Fruit fly (Drosophila melanogaster): Measurements from ENCODE around the gene CG42728.

The CG42728 gene

DNA sequence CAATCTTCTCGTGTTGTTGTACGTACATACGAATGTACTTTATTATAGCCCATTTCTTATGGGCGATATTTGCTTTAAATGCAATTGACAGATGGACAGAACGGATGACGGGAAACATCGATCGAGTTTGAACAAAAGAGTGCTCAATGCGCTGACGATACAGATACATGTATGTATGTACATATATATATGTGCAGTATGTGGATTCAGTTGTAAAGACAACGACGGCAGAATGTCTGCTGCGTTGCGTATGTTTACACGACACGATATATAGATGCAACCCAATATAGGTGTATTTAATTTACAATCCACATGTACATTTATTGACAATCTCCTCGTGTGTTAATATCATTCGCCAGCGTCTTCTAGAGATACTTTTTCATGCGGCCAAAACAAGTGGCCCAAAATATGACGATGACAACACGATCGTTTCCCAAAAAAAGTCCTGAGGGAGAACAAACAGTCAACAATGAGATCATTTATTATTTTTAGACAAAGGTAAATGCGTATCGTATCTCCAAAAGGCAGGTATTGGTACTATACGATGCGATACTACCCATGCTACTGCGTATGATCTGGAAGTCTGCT is 2.7 kb upstream of the CG42728 start:
- no peak for TF ChIP-seq CG17801 (GFP tag; optimal IDR thresholded peaks at IDR 0.05; ENCODE audit: partially characterized antibody)

DNA sequence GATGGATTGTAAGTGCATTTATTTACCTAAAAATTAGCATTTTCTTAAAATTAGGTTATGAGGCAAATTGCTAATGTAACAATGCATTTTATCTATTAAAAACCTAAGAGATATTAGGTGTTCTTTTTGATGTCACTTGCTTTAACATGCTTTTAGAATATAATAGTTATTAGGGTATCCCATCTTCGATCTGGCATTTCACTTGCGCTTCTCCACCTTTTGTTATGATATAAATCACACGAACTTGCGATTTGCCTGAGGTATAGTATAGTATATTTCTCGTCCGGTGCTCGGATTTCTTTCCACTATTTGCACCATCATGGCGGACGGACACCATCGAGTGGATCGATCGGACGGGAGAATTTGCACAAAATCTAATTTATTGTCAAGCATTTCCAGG is 2.1 kb upstream of the CG42728 start:
- no peak for TF ChIP-seq CG17801 (GFP tag; optimal IDR thresholded peaks at IDR 0.05; ENCODE audit: partially characterized antibody)

DNA sequence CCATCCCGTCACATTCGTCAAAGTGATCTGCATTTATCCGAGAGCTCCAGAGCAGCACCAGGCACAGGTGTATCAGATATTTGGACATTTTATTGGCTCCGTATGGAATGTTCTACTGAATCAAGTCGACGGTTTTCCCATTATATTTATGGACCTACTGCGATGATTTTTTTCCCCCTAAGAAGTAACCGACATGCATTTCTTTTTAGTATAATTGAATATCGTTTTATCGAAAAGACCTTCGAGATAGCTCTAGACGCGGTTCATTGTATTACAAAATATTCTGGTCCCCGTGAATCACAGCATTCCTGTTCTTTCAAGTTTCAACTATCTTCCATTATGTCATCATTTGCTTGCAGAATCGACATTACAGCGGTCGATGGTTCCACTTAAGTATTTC is 1.1 kb upstream of the CG42728 start, which contains the start of gene obst-H:
obst-H (minus strand) TSS at position 101 of the 400 bp plus-strand sequence.
- TF ChIP-seq CG17801 (GFP tag; optimal IDR thresholded peaks at IDR 0.05; ENCODE audit: partially characterized antibody): no peak

DNA sequence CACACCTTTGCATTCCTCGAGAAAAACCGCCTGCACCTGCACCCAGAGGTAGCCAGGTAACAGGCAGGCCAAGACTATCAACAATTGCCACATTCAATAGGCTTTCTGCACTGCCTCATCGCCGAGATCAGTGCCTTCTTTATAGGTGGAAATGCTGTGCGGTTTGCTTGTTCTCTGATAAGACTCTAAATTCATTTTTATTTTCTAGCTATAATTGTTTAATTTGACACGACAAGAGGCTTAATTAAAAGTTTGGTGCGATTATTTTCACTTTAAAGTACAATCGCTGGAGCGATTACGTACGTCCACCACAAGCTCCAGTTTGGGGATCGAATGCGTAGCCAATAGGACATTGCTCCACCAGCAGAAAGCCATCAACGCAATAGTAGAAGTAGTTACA is 580 bp downstream of the CG42728 start, which contains the start of gene CG42729:
CG42729 (minus strand) TSS at position 101 of the 400 bp plus-strand sequence.
- TF ChIP-seq CG17801 (GFP tag; optimal IDR thresholded peaks at IDR 0.05; ENCODE audit: partially characterized antibody): no peak

- no peak for TF ChIP-seq CG17801 (GFP tag; optimal IDR thresholded peaks at IDR 0.05; ENCODE audit: partially characterized antibody)
These were observed 1.3 kb downstream of the CG42728 start, which contains the start of gene CG33985 for dm6 chr3L:15526712-15527111. Gene CG33985 (minus strand): TSS chr3L:15526812.

dm6 chr3L:15525153-15525552 is 2.8 kb downstream of the CG42728 start, which contains the start of gene CG33986:
Gene CG33986 (minus strand): TSS chr3L:15525253.
- no peak for TF ChIP-seq CG17801 (GFP tag; optimal IDR thresholded peaks at IDR 0.05; ENCODE audit: partially characterized antibody)

- peak; percentile 16 for TF ChIP-seq CG17801 (GFP tag; optimal IDR thresholded peaks at IDR 0.05; ENCODE audit: partially characterized antibody)
These were observed 4.1 kb downstream of the CG42728 start, which contains the start of gene CG7945 for dm6 chr3L:15523806-15524346. Gene CG7945 (minus strand): TSS chr3L:15524137.

DNA sequence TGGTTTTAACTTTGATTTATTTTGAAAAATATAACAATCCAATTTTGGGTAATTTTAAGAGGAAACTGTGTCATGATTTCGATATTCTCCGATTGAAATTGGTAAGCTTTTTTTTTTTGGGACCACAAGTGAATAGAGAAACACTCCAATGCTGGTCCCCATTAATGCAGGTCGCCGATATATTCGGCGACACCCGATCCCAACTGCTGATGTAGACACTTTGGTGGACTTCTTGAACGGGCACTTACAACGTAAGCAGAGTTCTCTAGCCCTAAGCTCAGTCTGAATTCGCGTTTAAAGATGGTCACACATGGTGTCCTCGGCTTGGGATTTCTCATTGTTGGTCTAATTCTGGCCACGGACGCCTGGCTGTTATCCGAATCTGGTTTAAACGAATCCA is 7.7 kb downstream of the CG42728 start, which contains the start of gene yellow-k:
yellow-k (plus strand) TSS at position 301 of the 400 bp plus-strand sequence.
- TF ChIP-seq CG17801 (GFP tag; optimal IDR thresholded peaks at IDR 0.05; ENCODE audit: partially characterized antibody): no peak

dm6 chr3L:15519920-15520319 is 8.1 kb downstream of the CG42728 start:
- TF ChIP-seq CG17801 (GFP tag; optimal IDR thresholded peaks at IDR 0.05; ENCODE audit: partially characterized antibody): no peak

DNA sequence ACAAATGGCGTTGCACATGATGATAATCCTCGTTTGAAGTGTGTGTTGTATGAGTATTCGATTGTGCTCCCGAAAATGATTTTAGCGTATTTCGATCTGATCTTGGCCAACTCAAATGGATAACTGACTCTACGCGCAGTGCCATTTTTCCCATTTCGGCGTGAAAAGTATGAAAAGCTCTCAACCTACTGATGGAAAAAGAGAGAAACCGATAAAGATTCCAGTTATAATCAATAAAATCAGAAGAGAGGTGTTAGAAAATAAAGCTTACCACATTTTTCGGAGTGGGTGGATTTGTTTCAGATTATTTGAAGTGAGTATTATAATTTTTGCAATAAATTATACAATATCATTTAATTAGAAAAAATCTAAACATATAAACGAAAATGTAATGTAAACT is 8.5 kb downstream of the CG42728 start, which contains the start of gene mex1:
mex1 (minus strand) TSS at position 101 of the 400 bp plus-strand sequence.
- TF ChIP-seq CG17801 (GFP tag; optimal IDR thresholded peaks at IDR 0.05; ENCODE audit: partially characterized antibody): no peak

- no peak for TF ChIP-seq CG17801 (GFP tag; optimal IDR thresholded peaks at IDR 0.05; ENCODE audit: partially characterized antibody)
These were observed 9.7 kb downstream of the CG42728 start for dm6 chr3L:15518344-15518743.

DNA sequence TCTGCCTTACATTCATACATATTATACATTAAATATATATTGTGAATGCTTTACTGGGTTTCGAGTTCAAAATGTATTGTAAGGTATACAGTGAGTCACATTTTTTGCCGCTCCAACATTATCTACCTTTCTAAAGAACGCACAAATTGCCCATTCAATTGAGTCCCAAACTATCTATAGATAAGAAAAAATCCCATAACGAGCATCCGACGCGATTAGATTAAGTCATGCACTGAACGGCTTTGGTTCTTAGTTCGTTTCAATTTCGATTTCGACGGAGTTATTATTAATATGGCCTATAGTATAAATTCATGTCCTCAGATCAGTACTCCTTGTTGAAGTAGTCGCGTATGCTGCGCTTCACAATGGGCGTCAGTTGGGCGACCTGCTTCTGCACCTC is 10.5 kb downstream of the CG42728 start:
- TF ChIP-seq CG17801 (GFP tag; optimal IDR thresholded peaks at IDR 0.05; ENCODE audit: partially characterized antibody): no peak

- no peak for TF ChIP-seq CG17801 (GFP tag; optimal IDR thresholded peaks at IDR 0.05; ENCODE audit: partially characterized antibody)
These were observed 11.0 kb downstream of the CG42728 start, which contains the start of gene CG13454 for dm6 chr3L:15516956-15517355. Gene CG13454 (minus strand): TSS chr3L:15517056.

dm6 chr3L:15516440-15516839 is 11.6 kb downstream of the CG42728 start:
- TF ChIP-seq CG17801 (GFP tag; optimal IDR thresholded peaks at IDR 0.05; ENCODE audit: partially characterized antibody): no peak

DNA sequence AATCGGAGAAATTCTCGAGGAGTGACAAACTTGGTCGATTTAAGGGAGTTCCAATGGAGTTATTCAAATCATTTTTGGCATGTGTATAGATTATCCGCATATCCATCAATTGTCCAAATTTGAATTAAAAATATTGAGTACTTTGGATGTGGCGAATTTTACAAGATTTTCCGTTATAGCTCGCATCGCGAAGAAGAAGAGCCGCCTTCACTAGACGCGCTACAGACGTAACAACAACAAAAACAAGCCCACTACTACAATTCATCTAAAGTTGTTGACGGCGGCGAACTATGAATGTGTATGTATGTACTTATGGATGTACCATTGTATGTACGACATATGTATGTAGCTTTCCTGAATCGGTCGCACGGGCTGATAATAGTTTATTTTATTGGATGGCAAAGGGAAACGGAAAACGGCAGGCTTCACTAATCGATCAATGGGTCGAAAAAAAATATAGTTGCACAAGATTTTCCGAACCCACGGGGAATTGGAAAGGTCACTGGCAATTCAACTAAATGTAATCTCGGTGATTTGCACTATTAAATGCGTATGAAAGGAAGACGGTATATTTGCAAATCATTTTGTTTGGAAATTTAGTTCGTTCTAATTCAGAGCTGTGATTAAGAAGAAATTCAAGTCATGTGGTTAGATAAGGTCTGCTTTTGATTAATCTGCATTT is 13.0 kb downstream of the CG42728 start:
- TF ChIP-seq CG17801 (GFP tag; optimal IDR thresholded peaks at IDR 0.05; ENCODE audit: partially characterized antibody): no peak

DNA sequence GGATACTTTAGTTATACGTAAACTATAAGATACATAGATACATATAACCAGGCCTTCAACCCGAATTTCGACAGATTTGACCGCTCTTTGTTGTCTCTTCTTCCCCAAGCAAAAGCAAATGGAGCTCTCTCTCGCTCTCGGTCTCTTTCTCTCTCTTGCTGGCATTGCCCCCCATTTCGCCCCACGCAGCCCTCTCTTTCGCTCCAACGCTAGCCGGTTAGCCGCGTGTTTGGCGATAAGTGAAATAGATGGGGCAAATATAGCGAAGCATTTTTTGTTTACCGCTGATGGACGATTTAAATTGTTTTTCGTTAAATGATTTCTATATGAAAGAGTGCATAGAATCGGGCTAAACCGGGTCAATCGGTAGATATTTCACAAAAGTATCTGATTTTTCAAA is 13.6 kb downstream of the CG42728 start:
- no peak for TF ChIP-seq CG17801 (GFP tag; optimal IDR thresholded peaks at IDR 0.05; ENCODE audit: partially characterized antibody)
